In genomic region chrX:6739936-6740668, dm6 we compare ENCODE assay signal across 3 fruit fly cellular contexts.
TF ChIP-seq lines count a peak whose summit lies in the region.

Gene CG3168 (minus strand): TSS chrX:6739986.

- no peak for TF ChIP-seq CTCF in whole organism, embryonic (GFP tag; optimal IDR thresholded peaks at IDR 0.05; lab: Kevin White, UChicago)

TF ChIP-seq in whole organism, embryonic, 481 proteins besides CTCF, POLR2A, EP300 and RAD21 (continues in another document):
- TF ChIP-seq CG13296 (GFP tag; optimal IDR thresholded peaks at IDR 0.05; lab: Kevin White, UChicago) (no peak), nau (GFP tag; optimal IDR thresholded peaks at IDR 0.05; lab: Kevin White, UChicago) (no peak), vvl (GFP tag; IDR thresholded peaks at IDR 0.05; lab: Robert Waterston, UW) (0 out of 2 replicates have a peak, but pooled peaks have one; percentile 16), CG34224 (GFP tag; IDR thresholded peaks at IDR 0.05; lab: Robert Waterston, UW; ENCODE audit: partially characterized antibody) (no peak), cg (GFP tag; optimal IDR thresholded peaks at IDR 0.05; lab: Kevin White, UChicago) (no peak), nerfin-2 (GFP tag; IDR thresholded peaks at IDR 0.05; lab: Robert Waterston, UW; ENCODE audit: partially characterized antibody) (no peak), h (optimal IDR thresholded peaks at IDR 0.05; lab: Kevin White, UChicago) (no peak), D (optimal IDR thresholded peaks at IDR 0.05; lab: Kevin White, UChicago) (no peak), D (GFP tag; optimal IDR thresholded peaks at IDR 0.05; lab: Kevin White, UChicago) (no peak), CG17568 (GFP tag; optimal IDR thresholded peaks at IDR 0.05; lab: Kevin White, UChicago) (no peak), insv (GFP tag; optimal IDR thresholded peaks at IDR 0.05; lab: Kevin White, UChicago) (no peak), crol (GFP tag; IDR thresholded peaks at IDR 0.05; lab: Robert Waterston, UW) (0 out of 2 replicates have a peak, but pooled peaks have one; percentile 14), CG7357 (GFP tag; IDR thresholded peaks at IDR 0.05; lab: Robert Waterston, UW) (no peak), CG12769 (tag; optimal IDR thresholded peaks at IDR 0.05; lab: Kevin White, UChicago) (peak; percentile 5), sens (GFP tag; lab: Kevin White, UChicago) (no peak), zfh1 (GFP tag; IDR thresholded peaks at IDR 0.05; lab: Robert Waterston, UW) (no peak), schlank (tag; optimal IDR thresholded peaks at IDR 0.05; lab: Kevin White, UChicago) (no peak), onecut (GFP tag; IDR thresholded peaks at IDR 0.05; lab: Robert Waterston, UW) (no peak), GATAe (GFP tag; conservative IDR thresholded peaks at IDR 0.05; lab: Robert Waterston, UW) (no peak), chinmo (GFP tag; IDR thresholded peaks at IDR 0.05; lab: Robert Waterston, UW; ENCODE audit: partially characterized antibody) (0 out of 4 replicates have a peak, but pooled peaks have one; percentile 5), Opbp (GFP tag; IDR thresholded peaks at IDR 0.05; lab: Robert Waterston, UW; ENCODE audit: partially characterized antibody) (no peak), dmrt99B (tag; optimal IDR thresholded peaks at IDR 0.05; lab: Kevin White, UChicago) (no peak), CG7745 (tag; optimal IDR thresholded peaks at IDR 0.05; lab: Kevin White, UChicago) (no peak), Nf-YC (tag; optimal IDR thresholded peaks at IDR 0.05; lab: Kevin White, UChicago) (no peak), sug (tag; optimal IDR thresholded peaks at IDR 0.05; lab: Kevin White, UChicago) (peak; percentile 7), Adf1 (GFP tag; IDR thresholded peaks at IDR 0.05; lab: Robert Waterston, UW) (peak; percentile 64; the same call in 1 of the 2 replicates), wor (GFP tag; IDR thresholded peaks at IDR 0.05; lab: Robert Waterston, UW) (no peak), tio (GFP tag; optimal IDR thresholded peaks at IDR 0.05; lab: Kevin White, UChicago) (no peak), Mad (GFP tag; optimal IDR thresholded peaks at IDR 0.05; lab: Kevin White, UChicago) (no peak), CG14441 (GFP tag; IDR thresholded peaks at IDR 0.05; lab: Robert Waterston, UW) (peak; percentile 23; the same call in 1 of the 2 replicates)

TF ChIP-seq in whole organism, prepupa, 60 proteins besides CTCF, POLR2A, EP300 and RAD21:
- TF ChIP-seq ss (GFP tag; optimal IDR thresholded peaks at IDR 0.05; lab: Kevin White, UChicago) (peak in 1 of 2 experiments; percentile 16), CG11762 (GFP tag; optimal IDR thresholded peaks at IDR 0.05; lab: Kevin White, UChicago; ENCODE audit: insufficient read depth) (no peak), svp (GFP tag; lab: Kevin White, UChicago) (peak; percentile 87)

TF ChIP-seq in whole organism, wandering third instar larva, 38 proteins besides CTCF, POLR2A, EP300 and RAD21:
- no peak for TF ChIP-seq Jra (GFP tag; optimal IDR thresholded peaks at IDR 0.05; lab: Kevin White, UChicago)
- TF ChIP-seq Dfd (GFP tag; optimal IDR thresholded peaks at IDR 0.05; lab: Kevin White, UChicago): peak; percentile 93
